Worm (Caenorhabditis elegans): ENCODE measurements around the gene T01H10.11.

- no peak for TF ChIP-seq ama-1 (optimal IDR thresholded peaks at IDR 0.05)
- TF ChIP-seq ceh-9 (tag; optimal IDR thresholded peaks at IDR 0.05): no peak
- no peak for TF ChIP-seq ceh-18 (tag; optimal IDR thresholded peaks at IDR 0.05)
- no peak for TF ChIP-seq pag-3 (tag; optimal IDR thresholded peaks at IDR 0.05; ENCODE audit: borderline replicate concordance)
- TF ChIP-seq npax-4 (tag; optimal IDR thresholded peaks at IDR 0.05): no peak
- no peak for TF ChIP-seq fkh-10 (GFP tag; optimal IDR thresholded peaks at IDR 0.05)
- TF ChIP-seq hlh-6 (tag; optimal IDR thresholded peaks at IDR 0.05): no peak
- no peak for TF ChIP-seq ceh-30 (tag; optimal IDR thresholded peaks at IDR 0.05)
- TF ChIP-seq hlh-8 (tag; optimal IDR thresholded peaks at IDR 0.05): no peak
Measured at ce11 chrX:12121285-12121684, 2.0 kb upstream of the T01H10.11 start, which contains the start of gene lgc-17.

Data from whole organism, late embryonic.